Worm (Caenorhabditis elegans): ENCODE results near the gene odc-1.

DNA sequence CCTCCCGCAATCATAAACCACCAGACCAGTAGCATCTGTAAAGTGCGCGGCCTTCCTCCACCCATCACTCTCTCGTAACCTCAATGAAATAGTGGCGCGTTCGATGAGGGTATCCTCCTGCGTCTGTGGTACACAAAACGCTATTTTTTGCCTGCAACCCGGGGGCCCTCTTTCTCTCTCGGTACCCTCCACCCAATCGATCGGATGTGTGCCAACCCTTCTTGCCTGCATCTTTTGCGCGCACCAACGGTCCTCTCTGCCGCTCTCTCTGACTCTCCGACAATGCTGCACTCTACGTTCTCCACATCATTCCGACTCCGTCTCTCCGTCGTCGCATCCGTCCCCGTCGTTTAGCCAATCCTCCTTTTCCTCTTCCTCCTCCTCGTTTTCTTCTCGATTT is 20.5 kb downstream of the odc-1 start:
- TF ChIP-seq attf-3 (GFP tag; conservative IDR thresholded peaks at IDR 0.05): no peak
- TF ChIP-seq ceh-40 (GFP tag; IDR thresholded peaks at IDR 0.05): no peak
- no peak for TF ChIP-seq him-1 (tag; optimal IDR thresholded peaks at IDR 0.05)
- TF ChIP-seq tbp1 (GFP tag; optimal IDR thresholded peaks at IDR 0.05): no peak
- TF ChIP-seq snpc-1.3 (tag; optimal IDR thresholded peaks at IDR 0.05; ENCODE audit: insufficient read depth): no peak
- no peak for TF ChIP-seq pha-4 (tag; optimal IDR thresholded peaks at IDR 0.05)
- TF ChIP-seq ccch-3 (GFP tag; optimal IDR thresholded peaks at IDR 0.05): no peak
- TF ChIP-seq ceh-58 (GFP tag; IDR thresholded peaks at IDR 0.05): no peak
